Fruit fly (Drosophila melanogaster): ENCODE results near the gene CG6244.

DNA sequence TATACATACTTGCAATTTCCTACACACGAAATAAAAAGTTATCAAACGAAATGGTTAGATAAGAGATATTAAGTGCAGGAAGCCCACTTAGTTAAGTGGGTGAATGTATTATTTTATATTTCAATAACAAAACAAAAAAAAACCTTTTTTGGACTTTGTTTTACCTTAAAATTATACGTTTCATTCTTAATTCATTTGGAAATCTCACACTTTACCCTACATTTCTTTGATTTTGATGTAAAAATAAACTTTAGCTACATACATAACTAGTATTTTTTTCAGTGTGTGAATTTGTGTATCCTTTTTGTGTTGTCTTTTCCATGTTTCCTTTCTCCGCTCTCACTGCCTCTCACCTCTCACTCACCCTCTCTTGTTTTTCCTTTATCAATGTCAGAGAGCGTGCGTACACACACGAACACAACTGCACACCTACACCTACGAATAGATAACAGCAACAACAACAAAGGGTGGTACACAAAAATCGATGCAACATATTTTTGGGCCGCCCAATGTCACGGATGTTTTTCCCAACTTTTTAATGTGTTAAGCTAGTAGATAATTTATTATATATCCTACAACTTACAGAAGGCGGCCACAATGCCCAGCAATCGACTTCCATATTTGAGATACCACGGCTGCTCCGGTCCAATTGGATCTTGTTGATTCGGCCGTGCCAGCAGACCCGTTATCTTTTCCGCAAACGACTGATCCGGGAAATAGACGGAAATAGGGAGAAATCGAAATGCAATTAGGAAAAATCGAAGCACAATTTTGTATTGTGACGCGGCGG is 7.4 kb downstream of the CG6244 start:
- TF ChIP-seq CG8478 (optimal IDR thresholded peaks at IDR 0.05) = no peak
- TF ChIP-seq CTCF (optimal IDR thresholded peaks at IDR 0.05) = no peak

All from S2 (cell line).